Fruit fly (Drosophila melanogaster): ENCODE data around the gene Got2.

Gene Got2

dm6 chr2L:1987434-1988191 is at the start of gene Got2 (continued):
- TF ChIP-seq CG3838 (GFP tag; optimal IDR thresholded peaks at IDR 0.05) (no peak), Hr51 (GFP tag; optimal IDR thresholded peaks at IDR 0.05) (peak in 1 of 2 experiments; percentile 23), cas (GFP tag; IDR thresholded peaks at IDR 0.05) (no peak), inv (GFP tag; IDR thresholded peaks at IDR 0.05; ENCODE audit: partially characterized antibody) (peak; percentile 87), CG8478 (optimal IDR thresholded peaks at IDR 0.05) (peak; percentile 78), zfh2 (GFP tag; optimal IDR thresholded peaks at IDR 0.05) (peak; percentile 28), crc (GFP tag; optimal IDR thresholded peaks at IDR 0.05) (no peak), H2.0 (GFP tag; IDR thresholded peaks at IDR 0.05) (peak; percentile 40; the same call in 1 of the 2 replicates), Mrtf (GFP tag; IDR thresholded peaks at IDR 0.05) (no peak), Sox102F (GFP tag; optimal IDR thresholded peaks at IDR 0.05) (peak; percentile 49), Hr3 (GFP tag; optimal IDR thresholded peaks at IDR 0.05) (peak; percentile 17), CG13287 (GFP tag; IDR thresholded peaks at IDR 0.05; ENCODE audit: partially characterized antibody) (peak; percentile 93), vfl (GFP tag; optimal IDR thresholded peaks at IDR 0.05) (peak; percentile 5), Kr (GFP tag; optimal IDR thresholded peaks at IDR 0.05) (no peak), cato (GFP tag; optimal IDR thresholded peaks at IDR 0.05; ENCODE audit: borderline replicate concordance) (peak; percentile 2), MBD-R2 (GFP tag; IDR thresholded peaks at IDR 0.05) (no peak), dmrt99B (tag; optimal IDR thresholded peaks at IDR 0.05) (peak; percentile 19), Sry-β (GFP tag; optimal IDR thresholded peaks at IDR 0.05) (peak; percentile 91), Hmr (GFP tag; optimal IDR thresholded peaks at IDR 0.05) (peak; percentile 70), Sox100B (GFP tag; optimal IDR thresholded peaks at IDR 0.05) (peak; percentile 47), sna (GFP tag; IDR thresholded peaks at IDR 0.05; ENCODE audit: partially characterized antibody) (peak; percentile 87), CG32532 (GFP tag; IDR thresholded peaks at IDR 0.05) (0 out of 2 replicates have a peak, but pooled peaks have one; percentile 9), kah (GFP tag; optimal IDR thresholded peaks at IDR 0.05) (peak; percentile 16), MTF-1 (GFP tag; optimal IDR thresholded peaks at IDR 0.05; ENCODE audit: borderline replicate concordance) (no peak), CG4282 (GFP tag; optimal IDR thresholded peaks at IDR 0.05) (no peak), Oli (tag; optimal IDR thresholded peaks at IDR 0.05) (peak; percentile 31), Pdp1 (GFP tag; optimal IDR thresholded peaks at IDR 0.05) (no peak), CG10209 (GFP tag; optimal IDR thresholded peaks at IDR 0.05) (peak; percentile 23), CG14860 (GFP tag; IDR thresholded peaks at IDR 0.05; ENCODE audit: partially characterized antibody) (peak; percentile 65), ind (GFP tag; optimal IDR thresholded peaks at IDR 0.05) (peak; percentile 16), CG18599 (GFP tag; optimal IDR thresholded peaks at IDR 0.05) (peak; percentile 43), Dad (GFP tag; optimal IDR thresholded peaks at IDR 0.05) (no peak), PHDP (tag; optimal IDR thresholded peaks at IDR 0.05) (peak; percentile 10), Ssrp (tag; optimal IDR thresholded peaks at IDR 0.05) (peak; percentile 13), tna (GFP tag; IDR thresholded peaks at IDR 0.05; ENCODE audit: partially characterized antibody) (peak; percentile 83), pzg (GFP tag; optimal IDR thresholded peaks at IDR 0.05) (peak; percentile 34)

- TF ChIP-seq CG17359 (tag; optimal IDR thresholded peaks at IDR 0.05) (no peak), Med (GFP tag) (no peak), crol (GFP tag; IDR thresholded peaks at IDR 0.05) (no peak), dpn (GFP tag; optimal IDR thresholded peaks at IDR 0.05) (no peak)
Observed at dm6 chr2L:2037165-2037550, 49.6 kb upstream of the Got2 start, which contains the start of gene lectin-22C. lectin-22C (minus strand) TSS chr2L:2037265.

Measured in whole organism, embryonic.